Worm (Caenorhabditis elegans): ENCODE data around the gene T01B4.3.

Gene T01B4.3

DNA sequence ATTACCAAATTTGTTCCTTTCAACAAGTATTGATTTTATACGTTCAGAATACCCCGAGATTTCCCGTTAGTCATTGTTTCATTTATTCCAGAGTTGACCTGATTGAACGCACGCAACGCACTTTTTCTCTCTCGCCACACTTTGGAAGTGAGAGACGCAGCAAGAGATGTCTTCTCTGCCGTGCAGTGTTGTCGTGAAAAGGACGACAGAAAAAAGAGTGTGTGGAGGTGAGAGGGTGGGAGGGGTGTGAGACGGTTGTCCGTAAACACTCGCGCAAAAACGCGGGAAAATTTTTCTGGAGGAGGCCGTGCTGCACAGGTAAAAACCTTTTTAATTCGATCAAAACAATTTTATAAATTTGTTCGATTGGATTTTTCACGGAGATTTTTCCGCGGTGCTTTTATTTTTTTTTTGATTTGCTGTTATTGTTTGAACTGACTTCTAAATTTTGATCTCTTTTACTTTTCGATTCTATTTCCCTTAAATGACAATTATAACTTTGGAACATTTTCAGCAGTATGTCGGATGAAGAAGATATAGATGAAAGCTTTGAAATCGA, 42.2 kb downstream of the T01B4.3 start, which contains the start of gene sdc-1 (continued):
- TF ChIP-seq ceh-28 (tag; optimal IDR thresholded peaks at IDR 0.05) (no peak), lin-39 (tag; optimal IDR thresholded peaks at IDR 0.05) (no peak), nhr-25 (tag; optimal IDR thresholded peaks at IDR 0.05; ENCODE audit: borderline replicate concordance, insufficient read depth) (no peak), duxl-1 (tag; optimal IDR thresholded peaks at IDR 0.05; ENCODE audit: poor library complexity) (no peak), nhr-41 (GFP tag; IDR thresholded peaks at IDR 0.05) (no peak), lsy-2 (tag; optimal IDR thresholded peaks at IDR 0.05) (no peak), Y48G9A.11 (GFP tag; IDR thresholded peaks at IDR 0.05) (no peak), aly-2 (tag; optimal IDR thresholded peaks at IDR 0.05) (no peak), dmd-8 (GFP tag; IDR thresholded peaks at IDR 0.05) (no peak), mes-2 (tag; optimal IDR thresholded peaks at IDR 0.05; ENCODE audit: poor library complexity, severe bottlenecking) (peak; percentile 60), lin-38 (GFP tag; IDR thresholded peaks at IDR 0.05) (no peak), F49E8.2 (tag; optimal IDR thresholded peaks at IDR 0.05; ENCODE audit: borderline replicate concordance) (no peak), ama-1 (optimal IDR thresholded peaks at IDR 0.05) (no peak), unc-130 (GFP tag; optimal IDR thresholded peaks at IDR 0.05) (no peak), skn-1 (tag; optimal IDR thresholded peaks at IDR 0.05) (no peak)

ce11 chrX:16271147-16271546, 46.4 kb downstream of the T01B4.3 start:
- TF ChIP-seq daf-19 (GFP tag; conservative IDR thresholded peaks at IDR 0.05), result 0 out of 2 replicates have a peak, but pooled peaks have one; percentile 61
- TF ChIP-seq ztf-11 (tag; optimal IDR thresholded peaks at IDR 0.05), result no peak
- peak; percentile 80 for TF ChIP-seq arid-1 (GFP tag; conservative IDR thresholded peaks at IDR 0.05)
- TF ChIP-seq pha-4 (GFP tag; IDR thresholded peaks at IDR 0.05), result peak; percentile 79; the same call in 1 of the 2 replicates
- TF ChIP-seq pha-4 (tag; optimal IDR thresholded peaks at IDR 0.05), result no peak
- no peak for TF ChIP-seq set-16 (GFP tag; IDR thresholded peaks at IDR 0.05)
- no peak for TF ChIP-seq R02D3.7 (tag; optimal IDR thresholded peaks at IDR 0.05)
- TF ChIP-seq dpl-1 (GFP tag; optimal IDR thresholded peaks at IDR 0.05), result peak; percentile 4
- no peak for TF ChIP-seq aly-2 (tag; optimal IDR thresholded peaks at IDR 0.05)
- peak; percentile 27 for TF ChIP-seq nhr-28 (tag; optimal IDR thresholded peaks at IDR 0.05)
- TF ChIP-seq nhr-48 (tag; optimal IDR thresholded peaks at IDR 0.05), result peak; percentile 33
- TF ChIP-seq php-3 (GFP tag; IDR thresholded peaks at IDR 0.05), result peak; percentile 22; the same call in 1 of the 2 replicates
- peak; percentile 35 for TF ChIP-seq rbr-2 (tag; optimal IDR thresholded peaks at IDR 0.05)
- TF ChIP-seq dve-1 (tag; optimal IDR thresholded peaks at IDR 0.05; ENCODE audit: insufficient read depth), result peak; percentile 65
- no peak for TF ChIP-seq ceh-82 (tag; optimal IDR thresholded peaks at IDR 0.05)
- TF ChIP-seq Y105C5A.15 (GFP tag; IDR thresholded peaks at IDR 0.05), result no peak
- 0 out of 2 replicates have a peak, but pooled peaks have one; percentile 78 for TF ChIP-seq Y75B8A.6 (GFP tag; IDR thresholded peaks at IDR 0.05)
- no peak for TF ChIP-seq ces-1 (GFP tag; optimal IDR thresholded peaks at IDR 0.05)
- peak; percentile 47; the same call in 1 of the 2 replicates for TF ChIP-seq madf-9 (GFP tag; conservative IDR thresholded peaks at IDR 0.05)
- TF ChIP-seq nhr-102 (tag; optimal IDR thresholded peaks at IDR 0.05), result peak; percentile 27
- TF ChIP-seq hmg-1.1 (GFP tag; IDR thresholded peaks at IDR 0.05), result peak; percentile 63; the same call in 1 of the 2 replicates
- TF ChIP-seq egl-27 (tag; optimal IDR thresholded peaks at IDR 0.05), result no peak
- TF ChIP-seq fos-1 (tag; optimal IDR thresholded peaks at IDR 0.05), result no peak
- peak; percentile 46; the same call in 1 of the 2 replicates for TF ChIP-seq ZK337.2 (GFP tag; IDR thresholded peaks at IDR 0.05)
- TF ChIP-seq zag-1 (tag; optimal IDR thresholded peaks at IDR 0.05), result no peak
- no peak for TF ChIP-seq skn-1 (tag; optimal IDR thresholded peaks at IDR 0.05)
- no peak for TF ChIP-seq ceh-32 (tag; optimal IDR thresholded peaks at IDR 0.05; ENCODE audit: poor library complexity)
- TF ChIP-seq tra-1 (GFP tag; IDR thresholded peaks at IDR 0.05), result peak; percentile 53; the same call in 1 of the 2 replicates
- peak; percentile 86 for TF ChIP-seq vab-7 (GFP tag; IDR thresholded peaks at IDR 0.05)
- no peak; the same call in 1 of the 2 replicates for TF ChIP-seq dmd-9 (GFP tag; IDR thresholded peaks at IDR 0.05)
- peak; percentile 49 for TF ChIP-seq lir-3 (tag; optimal IDR thresholded peaks at IDR 0.05)
- peak; percentile 53 for TF ChIP-seq gei-8 (GFP tag; optimal IDR thresholded peaks at IDR 0.05)
- peak; percentile 42 for TF ChIP-seq lin-13 (GFP tag; optimal IDR thresholded peaks at IDR 0.05)
- 0 out of 2 replicates have a peak, but pooled peaks have one; percentile 52 for TF ChIP-seq Y48G9A.11 (GFP tag; IDR thresholded peaks at IDR 0.05)
- peak; percentile 18 for TF ChIP-seq ztf-7 (tag; optimal IDR thresholded peaks at IDR 0.05)
- TF ChIP-seq snpc-4 (tag; optimal IDR thresholded peaks at IDR 0.05), result no peak
- no peak for TF ChIP-seq zfp-2 (tag; optimal IDR thresholded peaks at IDR 0.05)
